Worm (Caenorhabditis elegans) whole organism, L1 larva: ENCODE data around the gene rbf-1.

Experiments used
- C16A3.4 ChIP-seq: fragments of 150-350 bp; optimal IDR thresholded peaks from 2 replicates; lab custom pipeline; 2014; ENCODE audit warnings: missing biosample characterization, missing genetic modification characterization
- C34B4.2 ChIP-seq: sonication (generic microtip); optimal IDR thresholded peaks from 2 replicates; lab custom pipeline; 2017; ENCODE audit warnings: mild to moderate bottlenecking, missing genetic modification characterization, missing compliant biosample characterization
- F16B12.6 ChIP-seq: fragments of 150-350 bp; optimal IDR thresholded peaks from 2 replicates; lab custom pipeline; 2014; ENCODE audit warnings: missing biosample characterization, missing genetic modification characterization
- Y116A8C.19 ChIP-seq: sonication (generic microtip); optimal IDR thresholded peaks from 2 replicates; lab custom pipeline; 2016; ENCODE audit warnings: missing compliant biosample characterization, missing genetic modification characterization, borderline replicate concordance
- aha-1 ChIP-seq: fragments of 150-350 bp; optimal IDR thresholded peaks from 2 replicates; lab custom pipeline; 2014; ENCODE audit warnings: missing biosample characterization, missing genetic modification characterization
- blmp-1 ChIP-seq: fragments of 150-350 bp; optimal IDR thresholded peaks from 2 replicates; lab custom pipeline; 2014; ENCODE audit warnings: missing biosample characterization, missing genetic modification characterization
- ces-1 ChIP-seq: fragments of 150-350 bp; optimal IDR thresholded peaks from 2 replicates; lab custom pipeline; 2014; ENCODE audit warnings: missing biosample characterization, missing genetic modification reagents, missing genetic modification characterization
- dpl-1 ChIP-seq, 3 experiments: fragments of 150-350 bp in 2 of 3; sonication (generic microtip) in 1 of 3; optimal IDR thresholded peaks; 2 replicates each; lab custom pipeline; 2014 to 2017; ENCODE audit warnings: missing biosample characterization in 3 of 3, missing genetic modification characterization in 3 of 3, missing genetic modification reagents in 3 of 3
- efl-1 ChIP-seq, 4 experiments: fragments of 150-350 bp; optimal IDR thresholded peaks in 3 of 4; peaks in 1 of 4; 1 replicate in 1 of 4; 2 replicates in 3 of 4; lab custom pipeline; 2014; ENCODE audit warnings: missing biosample characterization in 2 of 4, missing genetic modification characterization in 2 of 4, missing genetic modification reagents in 2 of 4
- efl-3 ChIP-seq: fragments of 200-800 bp; sonication (Bioruptor generic); optimal IDR thresholded peaks from 2 replicates; lab custom pipeline; 2018; ENCODE audit warnings: mild to moderate bottlenecking, missing genetic modification characterization, missing compliant biosample characterization
- egl-13 ChIP-seq: sonication (generic microtip); optimal IDR thresholded peaks from 2 replicates; lab custom pipeline; 2016; ENCODE audit warnings: missing genotype, missing genetic modification reagents, missing genetic modification characterization, missing compliant biosample characterization
- elt-2 ChIP-seq: sonication (generic microtip); optimal IDR thresholded peaks from 2 replicates; lab custom pipeline; 2016; ENCODE audit warnings: missing genetic modification characterization, mild to moderate bottlenecking, inconsistent platforms, missing compliant biosample characterization, missing genetic modification reagents
- ets-5 ChIP-seq: fragments of 200-800 bp; sonication (Bioruptor generic); IDR thresholded peaks from 2 replicates; pipeline ENCODE4 v1.3.6; 2022; ENCODE audit warnings: missing genetic modification characterization, missing compliant biosample characterization
- fkh-8 ChIP-seq: sonication (generic microtip); optimal IDR thresholded peaks from 2 replicates; lab custom pipeline; 2016; ENCODE audit warnings: mild to moderate bottlenecking, missing genetic modification characterization, missing compliant biosample characterization
- grh-1 ChIP-seq: fragments of 200-800 bp; sonication (Bioruptor generic); IDR thresholded peaks from 2 replicates; pipeline ENCODE4 v1.3.6; 2022; ENCODE audit warnings: missing genetic modification reagents, missing genetic modification characterization, missing compliant biosample characterization
- isw-1 ChIP-seq: fragments of 200-800 bp; sonication (Bioruptor generic); IDR thresholded peaks from 2 replicates; pipeline ENCODE4 v1.3.6; 2022; ENCODE audit warnings: missing genetic modification characterization, missing compliant biosample characterization
- jun-1 ChIP-seq: fragments of 150-350 bp; optimal IDR thresholded peaks from 2 replicates; lab custom pipeline; 2014; ENCODE audit warnings: missing biosample characterization, missing genetic modification reagents, missing genetic modification characterization
- lin-15B ChIP-seq: fragments of 150-350 bp; sonication (generic microtip); optimal IDR thresholded peaks from 3 replicates; lab custom pipeline; 2014; ENCODE audit warnings: missing biosample characterization, missing genetic modification characterization
- lin-35 ChIP-seq, 2 experiments: fragments of 150-350 bp; optimal IDR thresholded peaks; 2 replicates each; lab custom pipeline; 2014; ENCODE audit warnings: missing biosample characterization in 2 of 2, missing genetic modification characterization in 2 of 2, missing genetic modification reagents in 2 of 2
- lin-39 ChIP-seq: fragments of 150-350 bp; optimal IDR thresholded peaks from 2 replicates; lab custom pipeline; 2014; ENCODE audit warnings: missing biosample characterization, missing genetic modification reagents, missing genetic modification characterization
- lir-3 ChIP-seq: sonication (generic microtip); optimal IDR thresholded peaks from 2 replicates; lab custom pipeline; 2016; ENCODE audit warnings: mild to moderate bottlenecking, missing genetic modification characterization, moderate library complexity, missing compliant biosample characterization; ENCODE audit not compliant: poor library complexity
- mab-9 ChIP-seq: fragments of 200-800 bp; sonication (Bioruptor generic); IDR thresholded peaks from 2 replicates; pipeline ENCODE4 v1.3.6; 2022; ENCODE audit warnings: missing genetic modification reagents, missing genetic modification characterization, missing compliant biosample characterization
- mdl-1 ChIP-seq, 2 experiments: fragments of 150-350 bp; optimal IDR thresholded peaks; 2 replicates each; lab custom pipeline; 2014 to 2017; ENCODE audit warnings: missing biosample characterization in 2 of 2, missing genetic modification characterization in 2 of 2, inconsistent platforms in 1 of 2
- mef-2 ChIP-seq: fragments of 150-350 bp; optimal IDR thresholded peaks from 2 replicates; lab custom pipeline; 2014; ENCODE audit warnings: missing biosample characterization, missing genetic modification characterization
- nhr-11 ChIP-seq: fragments of 150-350 bp; optimal IDR thresholded peaks from 2 replicates; lab custom pipeline; 2014; ENCODE audit warnings: missing biosample characterization, missing genetic modification characterization
- nhr-12 ChIP-seq: sonication (generic microtip); optimal IDR thresholded peaks from 2 replicates; lab custom pipeline; 2017; ENCODE audit warnings: missing biosample characterization, missing genetic modification characterization
- nhr-20 ChIP-seq: sonication (generic microtip); optimal IDR thresholded peaks from 2 replicates; lab custom pipeline; 2016; ENCODE audit warnings: mild to moderate bottlenecking, missing genetic modification characterization, missing compliant biosample characterization
- nhr-237 ChIP-seq: fragments of 150-350 bp; optimal IDR thresholded peaks from 2 replicates; lab custom pipeline; 2014; ENCODE audit warnings: missing biosample characterization, missing genetic modification characterization
- nhr-28 ChIP-seq: fragments of 150-350 bp; optimal IDR thresholded peaks from 2 replicates; lab custom pipeline; 2014; ENCODE audit warnings: missing biosample characterization, missing genetic modification characterization
- nhr-77 ChIP-seq: fragments of 150-350 bp; optimal IDR thresholded peaks from 2 replicates; lab custom pipeline; 2014; ENCODE audit warnings: missing biosample characterization, missing genetic modification characterization
- nhr-84 ChIP-seq: sonication (generic microtip); optimal IDR thresholded peaks from 2 replicates; lab custom pipeline; 2017; ENCODE audit warnings: missing biosample characterization, missing genetic modification characterization
- nhr-85 ChIP-seq: sonication (generic microtip); peaks from one replicate; lab custom pipeline; 2016; ENCODE audit warnings: missing genetic modification characterization, inconsistent platforms, missing compliant biosample characterization
- nhr-90 ChIP-seq: sonication (generic microtip); optimal IDR thresholded peaks from 2 replicates; lab custom pipeline; 2016; ENCODE audit warnings: mild to moderate bottlenecking, missing genetic modification characterization, missing compliant biosample characterization; ENCODE audit not compliant: poor library complexity
- pag-3 ChIP-seq: sonication (generic microtip); optimal IDR thresholded peaks from 2 replicates; lab custom pipeline; 2017; ENCODE audit warnings: missing genetic modification characterization, mild to moderate bottlenecking, missing compliant biosample characterization, antibody characterized with exemption, borderline replicate concordance; ENCODE audit not compliant: insufficient read depth
- pqm-1 ChIP-seq: sonication (generic microtip); optimal IDR thresholded peaks from 3 replicates; lab custom pipeline; 2017; ENCODE audit warnings: missing biosample characterization, missing genetic modification characterization
- snpc-4 ChIP-seq: fragments of 150-350 bp; optimal IDR thresholded peaks from 2 replicates; lab custom pipeline; 2014; ENCODE audit warnings: missing biosample characterization, missing genetic modification characterization
- sptf-1 ChIP-seq: fragments of 150-350 bp; optimal IDR thresholded peaks from 2 replicates; lab custom pipeline; 2014; ENCODE audit warnings: missing biosample characterization, missing genetic modification characterization
- swsn-7 ChIP-seq: sonication (generic microtip); optimal IDR thresholded peaks from 2 replicates; lab custom pipeline; 2016; ENCODE audit warnings: missing genetic modification characterization, missing compliant biosample characterization
- unc-30 ChIP-seq: sonication (generic microtip); optimal IDR thresholded peaks from 2 replicates; lab custom pipeline; 2017; ENCODE audit warnings: missing biosample characterization, missing genetic modification characterization
- unc-98 ChIP-seq: fragments of 200-800 bp; sonication (Bioruptor generic); IDR thresholded peaks from 2 replicates; pipeline ENCODE4 v1.3.6; 2022; ENCODE audit warnings: missing genetic modification characterization, missing compliant biosample characterization
- zag-1 ChIP-seq: fragments of 150-350 bp; optimal IDR thresholded peaks from 2 replicates; lab custom pipeline; 2014; ENCODE audit warnings: missing biosample characterization, missing genetic modification characterization
- ztf-11 ChIP-seq, 2 experiments: sonication (generic microtip); optimal IDR thresholded peaks; 2 replicates each; lab custom pipeline; 2016 to 2017; ENCODE audit warnings: missing genetic modification characterization in 2 of 2, missing biosample characterization in 1 of 2, missing compliant biosample characterization in 1 of 2

rbf-1 gene

ce11 chrIII:6711590-6711989 is 36.0 kb downstream of the rbf-1 start, which contains the start of gene F37A4.5:
TSS of gene F37A4.5 (plus strand) at chrIII:6711890.
- no peak for TF ChIP-seq nhr-84 (tag; lab: Kevin White, UChicago)
- no peak for TF ChIP-seq lin-39 (tag; lab: Kevin White, UChicago)
- TF ChIP-seq ces-1, result no peak
- TF ChIP-seq egl-13 (tag; lab: Kevin White, UChicago), result no peak
- no peak for TF ChIP-seq nhr-12
- TF ChIP-seq elt-2, result no peak
- TF ChIP-seq C16A3.4 (tag; lab: Kevin White, UChicago), result no peak
- no peak for TF ChIP-seq nhr-28 (tag; lab: Kevin White, UChicago)
- no peak for TF ChIP-seq F16B12.6
- no peak for TF ChIP-seq nhr-237 (tag; lab: Kevin White, UChicago)
- TF ChIP-seq ztf-11 (tag; optimal IDR thresholded peaks at IDR 0.05; lab: Kevin White, UChicago), result no peak
- TF ChIP-seq isw-1, result no peak
- TF ChIP-seq C34B4.2 (tag; lab: Kevin White, UChicago), result no peak
- no peak for TF ChIP-seq grh-1 (GFP tag; lab: Robert Waterston, UW)
- TF ChIP-seq sptf-1, result no peak
- no peak for TF ChIP-seq nhr-11 (tag; lab: Kevin White, UChicago)
- TF ChIP-seq unc-30 (tag; lab: Kevin White, UChicago), result no peak
- TF ChIP-seq unc-98 (GFP tag; lab: Robert Waterston, UW), result no peak
- TF ChIP-seq ets-5 (GFP tag; lab: Robert Waterston, UW), result no peak
- no peak for TF ChIP-seq nhr-85 (tag; lab: Kevin White, UChicago)

- TF ChIP-seq lin-35 (GFP tag; optimal IDR thresholded peaks at IDR 0.05; lab: Kevin White, UChicago) (no peak), mab-9 (GFP tag; lab: Robert Waterston, UW) (no peak), lir-3 (no peak), mef-2 (no peak)
These were observed 37.7 kb downstream of the rbf-1 start, which contains the start of gene F37A4.4 for ce11 chrIII:6713266-6713665. TSS of gene F37A4.4 (plus strand) at chrIII:6713566.

- no peak for TF ChIP-seq snpc-4 (tag; lab: Kevin White, UChicago)
- TF ChIP-seq F16B12.6, result no peak
- TF ChIP-seq ztf-11 (tag; optimal IDR thresholded peaks at IDR 0.05; lab: Kevin White, UChicago), result no peak
- TF ChIP-seq nhr-237 (tag; lab: Kevin White, UChicago), result no peak
- TF ChIP-seq fkh-8 (tag; lab: Kevin White, UChicago), result no peak
- TF ChIP-seq nhr-20, result no peak
- no peak for TF ChIP-seq aha-1
- TF ChIP-seq mdl-1 (tag; optimal IDR thresholded peaks at IDR 0.05; lab: Kevin White, UChicago), result no peak
- TF ChIP-seq swsn-7 (tag; lab: Kevin White, UChicago), result no peak
- TF ChIP-seq mab-9 (GFP tag; lab: Robert Waterston, UW), result no peak
- TF ChIP-seq nhr-90 (tag; lab: Kevin White, UChicago), result no peak
- no peak for TF ChIP-seq C34B4.2 (tag; lab: Kevin White, UChicago)
- TF ChIP-seq efl-3, result no peak
- TF ChIP-seq zag-1 (tag; lab: Kevin White, UChicago), result no peak
- TF ChIP-seq jun-1 (tag; lab: Kevin White, UChicago), result no peak
- TF ChIP-seq isw-1, result no peak
- TF ChIP-seq ets-5 (GFP tag; lab: Robert Waterston, UW), result no peak
- TF ChIP-seq nhr-77, result no peak
- TF ChIP-seq Y116A8C.19 (tag; lab: Kevin White, UChicago), result no peak
- TF ChIP-seq, all 84 proteins: peak for 0
These were observed 42.7 kb downstream of the rbf-1 start, which contains the start of gene F37A4.3 for ce11 chrIII:6718270-6718669. TSS of gene F37A4.3 (plus strand) at chrIII:6718570.

ce11 chrIII:6722208-6722679 is 46.7 kb downstream of the rbf-1 start, which contains the start of the genes bath-41 and F37A4.2:
TSS of gene bath-41 (minus strand) at chrIII:6722258.
TSS of gene F37A4.2 (plus strand) at chrIII:6722454.
- TF ChIP-seq blmp-1 (tag; lab: Kevin White, UChicago) (peak; percentile 9), pag-3 (tag; lab: Kevin White, UChicago) (no peak), pqm-1 (tag; lab: Kevin White, UChicago) (no peak), lin-15B (peak; percentile 13), efl-1 (optimal IDR thresholded peaks at IDR 0.05; lab: Kevin White, UChicago) (peak; percentile 37 to 44), efl-1 (GFP tag; optimal IDR thresholded peaks at IDR 0.05 in 1 of 2; lab: Kevin White, UChicago) (peak; percentile 43 to 95), dpl-1 (GFP tag; optimal IDR thresholded peaks at IDR 0.05; lab: Kevin White, UChicago) (peak in 2 of 3 experiments; percentile 24 to 61), zag-1 (tag; lab: Kevin White, UChicago) (no peak), lin-35 (GFP tag; optimal IDR thresholded peaks at IDR 0.05; lab: Kevin White, UChicago) (peak in 1 of 2 experiments; percentile 48)
